Worm (Caenorhabditis elegans): ENCODE data around the gene Y39G8C.2.
A peak's percentile ranks its signal among the peaks of the same experiment; 100 is the strongest.

DNA sequence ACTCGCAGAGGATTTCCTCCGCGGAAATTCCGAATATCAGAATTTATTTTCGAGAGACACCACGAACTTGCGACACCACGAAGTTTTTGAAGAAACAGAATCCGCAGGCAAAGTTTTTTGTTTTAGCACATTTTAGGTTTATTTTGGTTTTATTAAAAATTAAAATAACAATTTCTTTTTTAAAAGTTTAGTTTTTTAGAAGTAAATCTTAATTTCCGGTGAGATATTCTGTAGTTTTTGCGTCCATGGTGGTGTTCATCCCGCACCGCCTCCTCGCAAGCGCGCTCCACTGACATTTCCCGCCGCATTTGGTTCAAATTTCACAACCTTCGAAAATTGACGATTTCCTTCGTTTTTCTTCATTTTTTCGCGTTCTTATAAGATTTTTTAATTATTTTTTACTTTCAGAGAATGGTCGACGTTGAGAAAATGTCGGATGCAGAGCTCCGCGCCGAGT is 34.3 kb downstream of the Y39G8C.2 start, which contains the start of gene lem-2:
- TF ChIP-seq aly-2 (tag; optimal IDR thresholded peaks at IDR 0.05): peak; percentile 31
- TF ChIP-seq nhr-20 (tag; optimal IDR thresholded peaks at IDR 0.05): peak; percentile 82
- peak in 1 of 2 experiments; percentile 82 for TF ChIP-seq ztf-11 (tag; optimal IDR thresholded peaks at IDR 0.05)
